Fruit fly (Drosophila melanogaster): ENCODE measurements around the gene CG15531.
A peak's percentile ranks its signal among the peaks of the same experiment; 100 is the strongest.

The CG15531 gene

dm6 chr3R:30208766-30209484 lies 12.9 kb upstream of the CG15531 start, which contains the start of gene RpS7 (continued):
- TF ChIP-seq maf-S (GFP tag; optimal IDR thresholded peaks at IDR 0.05) (no peak), ssp (GFP tag; IDR thresholded peaks at IDR 0.05) (peak; percentile 39; the same call in 1 of the 2 replicates), Oaz (GFP tag; IDR thresholded peaks at IDR 0.05) (peak; percentile 54), pros (GFP tag; optimal IDR thresholded peaks at IDR 0.05) (peak; percentile 33), HmgD (GFP tag; optimal IDR thresholded peaks at IDR 0.05) (no peak), slp2 (GFP tag; optimal IDR thresholded peaks at IDR 0.05) (peak; percentile 37), CG17361 (GFP tag; IDR thresholded peaks at IDR 0.05) (peak; percentile 92), az2 (GFP tag; optimal IDR thresholded peaks at IDR 0.05) (peak; percentile 26), CG11247 (GFP tag; IDR thresholded peaks at IDR 0.05) (peak; percentile 82), sens (GFP tag) (peak; percentile 92), her (GFP tag; optimal IDR thresholded peaks at IDR 0.05) (peak; percentile 96), run (tag; optimal IDR thresholded peaks at IDR 0.05) (peak; percentile 67), Dbx (GFP tag; IDR thresholded peaks at IDR 0.05) (peak; percentile 82), CG42726 (GFP tag; IDR thresholded peaks at IDR 0.05; ENCODE audit: partially characterized antibody) (peak; percentile 91), crol (GFP tag; IDR thresholded peaks at IDR 0.05) (0 out of 2 replicates have a peak, but pooled peaks have one; percentile 24), Myb (GFP tag; optimal IDR thresholded peaks at IDR 0.05) (peak; percentile 89), Lpt (GFP tag; optimal IDR thresholded peaks at IDR 0.05) (no peak), CG7357 (GFP tag; IDR thresholded peaks at IDR 0.05) (peak; percentile 38; the same call in 2 of the 3 replicates), CG7372 (GFP tag; IDR thresholded peaks at IDR 0.05) (peak; percentile 77), psq (GFP tag; optimal IDR thresholded peaks at IDR 0.05) (no peak), Gsc (GFP tag; IDR thresholded peaks at IDR 0.05) (no peak), ro (GFP tag; IDR thresholded peaks at IDR 0.05) (no peak), Spps (tag; optimal IDR thresholded peaks at IDR 0.05) (peak; percentile 52), Hr78 (GFP tag; optimal IDR thresholded peaks at IDR 0.05) (peak in 1 of 2 experiments; percentile 12), CG8089 (GFP tag; optimal IDR thresholded peaks at IDR 0.05) (peak; percentile 27), kni (GFP tag; optimal IDR thresholded peaks at IDR 0.05) (peak; percentile 82), CG30020 (tag; optimal IDR thresholded peaks at IDR 0.05) (peak; percentile 47), salm (tag; optimal IDR thresholded peaks at IDR 0.05) (peak; percentile 76), Eip74EF (GFP tag; optimal IDR thresholded peaks at IDR 0.05) (peak in 1 of 2 experiments; percentile 75), slbo (GFP tag; IDR thresholded peaks at IDR 0.05) (peak; percentile 80), Lhr (GFP tag; optimal IDR thresholded peaks at IDR 0.05) (peak; percentile 51), Hand (GFP tag; optimal IDR thresholded peaks at IDR 0.05) (peak; percentile 69), CG13894 (tag; optimal IDR thresholded peaks at IDR 0.05) (peak; percentile 72), CG10543 (GFP tag; optimal IDR thresholded peaks at IDR 0.05) (peak; percentile 88), Fer3 (tag; optimal IDR thresholded peaks at IDR 0.05) (peak; percentile 72), CG17385 (GFP tag; optimal IDR thresholded peaks at IDR 0.05) (peak; percentile 83), Usf (GFP tag; optimal IDR thresholded peaks at IDR 0.05) (peak; percentile 37), Sry-β (GFP tag; optimal IDR thresholded peaks at IDR 0.05) (peak; percentile 27), Xbp1 (GFP tag; optimal IDR thresholded peaks at IDR 0.05) (peak; percentile 37), Bteb2 (GFP tag; optimal IDR thresholded peaks at IDR 0.05) (peak; percentile 21), HmgZ (tag; optimal IDR thresholded peaks at IDR 0.05) (peak; percentile 31), tap (tag; optimal IDR thresholded peaks at IDR 0.05) (peak; percentile 62), CG7963 (GFP tag; IDR thresholded peaks at IDR 0.05; ENCODE audit: partially characterized antibody) (peak; percentile 88), CG3838 (GFP tag; optimal IDR thresholded peaks at IDR 0.05) (peak; percentile 1), MTF-1 (GFP tag; optimal IDR thresholded peaks at IDR 0.05; ENCODE audit: borderline replicate concordance) (peak; percentile 90), vvl (GFP tag; IDR thresholded peaks at IDR 0.05) (peak; percentile 80), GATAe (GFP tag; conservative IDR thresholded peaks at IDR 0.05) (no peak; the same call in 1 of the 2 replicates), grn (GFP tag; optimal IDR thresholded peaks at IDR 0.05) (peak; percentile 5), dm (GFP tag; optimal IDR thresholded peaks at IDR 0.05) (peak; percentile 79)

Measured in whole organism, embryonic.